Worm (Caenorhabditis elegans) whole organism, L4 larva: ENCODE data around the gene clec-264.
A peak's percentile ranks its signal among the peaks of the same experiment; 100 is the strongest.

Experiments used
- D1046.2 ChIP-seq: fragments of 200-800 bp; sonication (Bioruptor generic); IDR thresholded peaks from 2 replicates; pipeline ENCODE4 v1.3.6; 2022; ENCODE audit warnings: missing genetic modification characterization, missing compliant biosample characterization
- F44E2.7 ChIP-seq: fragments of 200-800 bp; sonication (Bioruptor generic); IDR thresholded peaks from 2 replicates; pipeline ENCODE4 v2.1.2; 2022; ENCODE audit warnings: missing genetic modification characterization, missing compliant biosample characterization
- F49E8.2 ChIP-seq: sonication (generic microtip); optimal IDR thresholded peaks from 2 replicates; lab custom pipeline; 2016; ENCODE audit warnings: missing compliant biosample characterization, mild to moderate bottlenecking, missing genetic modification characterization, borderline replicate concordance
- T26A8.4 ChIP-seq: fragments of 200-800 bp; sonication (Bioruptor generic); IDR thresholded peaks from 2 replicates; pipeline ENCODE4 v1.3.6; 2022; ENCODE audit warnings: missing genetic modification characterization, missing compliant biosample characterization
- Y105C5A.15 ChIP-seq: fragments of 200-800 bp; sonication (Bioruptor generic); IDR thresholded peaks from 2 replicates; pipeline ENCODE4 v1.3.6; 2022; ENCODE audit warnings: missing genetic modification characterization, missing compliant biosample characterization
- ZK546.5 ChIP-seq, 2 experiments: sonication (generic microtip); optimal IDR thresholded peaks; 2 replicates each; lab custom pipeline; 2017; ENCODE audit warnings: missing biosample characterization in 2 of 2, missing genetic modification characterization in 2 of 2
- aly-2 ChIP-seq: sonication (generic microtip); optimal IDR thresholded peaks from 2 replicates; lab custom pipeline; 2018; ENCODE audit warnings: missing biosample characterization, missing genetic modification characterization
- arid-1 ChIP-seq: fragments of 200-800 bp; sonication (Bioruptor generic); conservative IDR thresholded peaks from 2 replicates; pipeline ENCODE4 v1.3.6; 2022; ENCODE audit warnings: missing genetic modification reagents, missing genetic modification characterization, missing compliant biosample characterization
- ceh-82 ChIP-seq: sonication (generic microtip); optimal IDR thresholded peaks from 2 replicates; lab custom pipeline; 2017; ENCODE audit warnings: missing biosample characterization, missing genetic modification characterization
- ces-1 ChIP-seq: fragments of 150-350 bp; sonication (generic microtip); optimal IDR thresholded peaks from 4 replicates; lab custom pipeline; 2014; ENCODE audit warnings: missing biosample characterization, missing genetic modification reagents, missing genetic modification characterization
- ctbp-1 ChIP-seq: fragments of 200-800 bp; sonication (Bioruptor generic); IDR thresholded peaks from 2 replicates; pipeline ENCODE4 v1.3.6; 2022; ENCODE audit warnings: missing genetic modification reagents, missing genetic modification characterization, missing compliant biosample characterization
- hif-1 ChIP-seq, 2 experiments: sonication (generic microtip); optimal IDR thresholded peaks; 2 replicates each; lab custom pipeline; 2016 to 2017; ENCODE audit warnings: missing compliant biosample characterization in 2 of 2, missing genetic modification characterization in 2 of 2, missing genetic modification reagents in 2 of 2, missing genotype in 2 of 2, mild to moderate bottlenecking in 1 of 2
- jun-1 ChIP-seq: fragments of 150-350 bp; optimal IDR thresholded peaks from 2 replicates; lab custom pipeline; 2014; ENCODE audit warnings: missing biosample characterization, missing genetic modification reagents, missing genetic modification characterization
- lin-15B ChIP-seq: fragments of 150-350 bp; sonication (generic microtip); optimal IDR thresholded peaks from 3 replicates; lab custom pipeline; 2014; ENCODE audit warnings: missing biosample characterization, missing genetic modification characterization
- lin-29 ChIP-seq: fragments of 200-800 bp; sonication (Bioruptor generic); IDR thresholded peaks from 2 replicates; pipeline ENCODE4 v1.3.6; 2022; ENCODE audit warnings: missing genetic modification reagents, missing genetic modification characterization, missing compliant biosample characterization
- lsy-2 ChIP-seq, 2 experiments: fragments of 150-350 bp in 1 of 2; sonication (generic microtip) in 1 of 2; optimal IDR thresholded peaks; 2 replicates each; lab custom pipeline; 2014 to 2017; ENCODE audit warnings: missing biosample characterization in 2 of 2, missing genetic modification characterization in 2 of 2
- mdl-1 ChIP-seq, 2 experiments: fragments of 150-350 bp in 1 of 2; sonication (generic microtip) in 1 of 2; optimal IDR thresholded peaks; 2 replicates each; lab custom pipeline; 2014 to 2017; ENCODE audit warnings: missing biosample characterization in 2 of 2, missing genetic modification characterization in 2 of 2
- mes-2 ChIP-seq: sonication (generic microtip); optimal IDR thresholded peaks from 2 replicates; lab custom pipeline; 2016; ENCODE audit warnings: missing genotype, mild to moderate bottlenecking, missing genetic modification characterization, missing compliant biosample characterization; ENCODE audit not compliant: poor library complexity, severe bottlenecking
- nhr-11 ChIP-seq: fragments of 150-350 bp; optimal IDR thresholded peaks from 2 replicates; lab custom pipeline; 2014; ENCODE audit warnings: missing biosample characterization, missing genetic modification characterization
- nhr-25 ChIP-seq: sonication (generic microtip); optimal IDR thresholded peaks from 2 replicates; lab custom pipeline; 2017; ENCODE audit warnings: missing genetic modification characterization, mild to moderate bottlenecking, missing compliant biosample characterization, antibody characterized with exemption, moderate library complexity, borderline replicate concordance; ENCODE audit not compliant: insufficient read depth
- nhr-41 ChIP-seq: fragments of 200-800 bp; sonication (Bioruptor generic); IDR thresholded peaks from 2 replicates; pipeline ENCODE4 v1.3.6; 2022; ENCODE audit warnings: missing genetic modification reagents, missing genetic modification characterization, missing compliant biosample characterization
- nhr-76 ChIP-seq: fragments of 150-350 bp; optimal IDR thresholded peaks from 2 replicates; lab custom pipeline; 2014; ENCODE audit warnings: missing biosample characterization, missing genetic modification characterization
- php-3 ChIP-seq: fragments of 200-800 bp; sonication (Bioruptor generic); IDR thresholded peaks from 2 replicates; pipeline ENCODE4 v1.3.6; 2022; ENCODE audit warnings: missing genetic modification reagents, missing genetic modification characterization, missing compliant biosample characterization
- saeg-2 ChIP-seq: fragments of 200-800 bp; sonication (Bioruptor generic); IDR thresholded peaks from 2 replicates; pipeline ENCODE4 v1.3.6; 2022; ENCODE audit warnings: missing genetic modification reagents, missing genetic modification characterization, missing compliant biosample characterization
- skn-1 ChIP-seq: fragments of 150-350 bp; optimal IDR thresholded peaks from 2 replicates; lab custom pipeline; 2014; ENCODE audit warnings: missing biosample characterization, missing genetic modification characterization
- snpc-1.2 ChIP-seq: fragments of 200-800 bp; sonication (Bioruptor generic); IDR thresholded peaks from 2 replicates; pipeline ENCODE4 v1.3.6; 2022; ENCODE audit warnings: missing genetic modification reagents, missing genetic modification characterization, missing compliant biosample characterization
- snpc-4 ChIP-seq: fragments of 150-350 bp; optimal IDR thresholded peaks from 2 replicates; lab custom pipeline; 2014; ENCODE audit warnings: missing biosample characterization, missing genetic modification characterization
- unc-62 ChIP-seq, 3 experiments: fragments of 150-350 bp in 1 of 3; sonication (generic microtip); optimal IDR thresholded peaks in 2 of 3; peaks in 1 of 3; 1 replicate in 1 of 3; 2 replicates in 2 of 3; lab custom pipeline; 2014 to 2017; ENCODE audit warnings: missing biosample characterization in 3 of 3, missing genetic modification characterization in 3 of 3, missing genetic modification reagents in 3 of 3, missing genotype in 1 of 3
- zip-11 ChIP-seq: fragments of 200-800 bp; sonication (Bioruptor generic); IDR thresholded peaks from 2 replicates; pipeline ENCODE4 v1.3.6; 2022; ENCODE audit warnings: missing genetic modification characterization, missing compliant biosample characterization

Gene clec-264

ce11 chrV:20814424-20814823, 36.1 kb downstream of the clec-264 start, which contains the start of gene Y44A6D.7 (continued):
- no peak for TF ChIP-seq lin-29 (GFP tag; lab: Robert Waterston, UW)

- no peak for TF ChIP-seq mdl-1 (tag; optimal IDR thresholded peaks at IDR 0.05; lab: Kevin White, UChicago)
- no peak for TF ChIP-seq nhr-25 (tag; lab: Kevin White, UChicago)
- no peak for TF ChIP-seq ces-1 (GFP tag; lab: Kevin White, UChicago)
- no peak for TF ChIP-seq ceh-82 (tag; lab: Kevin White, UChicago)
- no peak for TF ChIP-seq lin-15B (tag; lab: Kevin White, UChicago)
- TF ChIP-seq unc-62 (GFP tag; optimal IDR thresholded peaks at IDR 0.05 in 1 of 2; lab: Kevin White, UChicago) = peak in 1 of 2 experiments; percentile 92
- no peak for TF ChIP-seq unc-62 (tag; optimal IDR thresholded peaks at IDR 0.05; lab: Kevin White, UChicago)
Measured at ce11 chrV:20813646-20814045, 36.9 kb downstream of the clec-264 start.

ce11 chrV:20807038-20807437, 43.5 kb downstream of the clec-264 start, which contains the start of gene Y44A6D.6:
TSS of gene Y44A6D.6 (plus strand) at chrV:20807338.
- no peak for TF ChIP-seq hif-1 (tag; optimal IDR thresholded peaks at IDR 0.05; lab: Kevin White, UChicago)
- TF ChIP-seq lsy-2 (tag; optimal IDR thresholded peaks at IDR 0.05; lab: Kevin White, UChicago) = no peak
- TF ChIP-seq F49E8.2 = no peak
- no peak for TF ChIP-seq saeg-2 (GFP tag; lab: Robert Waterston, UW)
- no peak for TF ChIP-seq skn-1 (tag; lab: Kevin White, UChicago)
- TF ChIP-seq mes-2 (tag; lab: Kevin White, UChicago) = no peak
- TF ChIP-seq nhr-76 = no peak
- no peak for TF ChIP-seq mdl-1 (tag; optimal IDR thresholded peaks at IDR 0.05; lab: Kevin White, UChicago)
- no peak for TF ChIP-seq D1046.2 (GFP tag; lab: Robert Waterston, UW)
- TF ChIP-seq lin-15B (tag; lab: Kevin White, UChicago) = no peak

- peak; percentile 64 for TF ChIP-seq snpc-4
- 0 out of 2 replicates have a peak, but pooled peaks have one; percentile 56 for TF ChIP-seq php-3
- TF ChIP-seq Y105C5A.15 (GFP tag; lab: Robert Waterston, UW) = peak; percentile 7; the same call in 1 of the 2 replicates
- peak; percentile 33; the same call in 1 of the 2 replicates for TF ChIP-seq nhr-41 (GFP tag; lab: Robert Waterston, UW)
Measured at ce11 chrV:20803464-20803863, 47.0 kb downstream of the clec-264 start.

ce11 chrV:20802906-20803305, 47.6 kb downstream of the clec-264 start, which contains the start of gene Y44A6D.5:
TSS of gene Y44A6D.5 (minus strand) at chrV:20803006.
- TF ChIP-seq ZK546.5 (tag; optimal IDR thresholded peaks at IDR 0.05; lab: Kevin White, UChicago) = no peak
- no peak for TF ChIP-seq nhr-11 (tag; lab: Kevin White, UChicago)
- no peak for TF ChIP-seq mes-2 (tag; lab: Kevin White, UChicago)
- TF ChIP-seq php-3 = no peak
- no peak for TF ChIP-seq aly-2 (tag; lab: Kevin White, UChicago)
- TF ChIP-seq arid-1 (GFP tag; lab: Robert Waterston, UW) = no peak
- no peak for TF ChIP-seq snpc-1.2 (GFP tag; lab: Robert Waterston, UW)
- TF ChIP-seq, all 104 proteins: peak for 0

- no peak for TF ChIP-seq F44E2.7 (GFP tag; lab: Robert Waterston, UW)
- TF ChIP-seq zip-11 (GFP tag; lab: Robert Waterston, UW) = no peak
- TF ChIP-seq jun-1 (tag; lab: Kevin White, UChicago) = no peak
- no peak for TF ChIP-seq ctbp-1
- no peak for TF ChIP-seq T26A8.4
Measured at ce11 chrV:20797918-20798317, 52.6 kb downstream of the clec-264 start, which contains the start of gene sdf-9. TSS of gene sdf-9 (plus strand) at chrV:20798218.
